Fruit fly (Drosophila melanogaster): ENCODE data around the gene CG15337.

- TF ChIP-seq insv (optimal IDR thresholded peaks at IDR 0.05): no peak
- TF ChIP-seq psq (optimal IDR thresholded peaks at IDR 0.05): no peak
- no peak for TF ChIP-seq h (optimal IDR thresholded peaks at IDR 0.05)
Measured at dm6 chrX:8126149-8126548, 33.7 kb upstream of the CG15337 start.
